Fruit fly (Drosophila melanogaster): ENCODE measurements around the gene Hsp60B.

Gene Hsp60B

dm6 chr2L:715489-715849 is 12.7 kb upstream of the Hsp60B start:
- TF ChIP-seq bab1 (GFP tag; optimal IDR thresholded peaks at IDR 0.05) (no peak), CG14711 (tag; optimal IDR thresholded peaks at IDR 0.05) (no peak), CG11617 (GFP tag; optimal IDR thresholded peaks at IDR 0.05) (no peak), tj (GFP tag; optimal IDR thresholded peaks at IDR 0.05) (no peak), cnc (optimal IDR thresholded peaks at IDR 0.05) (no peak), CG12768 (GFP tag; optimal IDR thresholded peaks at IDR 0.05) (no peak), Mnt (GFP tag; optimal IDR thresholded peaks at IDR 0.05) (no peak), pad (GFP tag; optimal IDR thresholded peaks at IDR 0.05) (no peak), CG7045 (GFP tag; optimal IDR thresholded peaks at IDR 0.05) (no peak)

DNA sequence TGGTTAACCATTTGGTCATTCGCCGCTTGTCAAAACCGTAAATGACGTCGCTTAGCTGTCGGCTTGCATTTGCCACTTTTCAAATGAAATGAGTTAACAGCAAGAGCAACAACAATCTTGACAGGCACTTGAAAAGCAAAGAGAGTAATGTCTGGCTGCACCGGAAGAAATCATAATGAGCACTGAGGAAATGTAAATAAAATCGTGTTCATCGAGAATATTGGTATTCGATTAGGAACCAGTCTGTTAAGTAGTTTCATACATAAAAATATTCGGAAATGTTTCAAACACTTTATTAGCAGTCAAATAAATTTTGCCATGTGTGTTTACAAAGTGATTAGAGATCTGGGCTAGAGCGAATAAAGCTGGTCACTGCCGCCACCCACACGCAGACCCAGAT is 11.6 kb upstream of the Hsp60B start:
- TF ChIP-seq Crg-1 (GFP tag; optimal IDR thresholded peaks at IDR 0.05): no peak
- TF ChIP-seq toe (GFP tag; optimal IDR thresholded peaks at IDR 0.05): no peak
- no peak for TF ChIP-seq Clk (GFP tag; optimal IDR thresholded peaks at IDR 0.05)
- no peak for TF ChIP-seq CG5204 (GFP tag; optimal IDR thresholded peaks at IDR 0.05)
- TF ChIP-seq CG7045 (GFP tag; optimal IDR thresholded peaks at IDR 0.05): no peak
- no peak for TF ChIP-seq CG1620 (GFP tag; optimal IDR thresholded peaks at IDR 0.05)
- no peak for TF ChIP-seq Mnt (GFP tag; optimal IDR thresholded peaks at IDR 0.05)
- TF ChIP-seq pad (GFP tag; optimal IDR thresholded peaks at IDR 0.05): no peak
- no peak for TF ChIP-seq cic (GFP tag; optimal IDR thresholded peaks at IDR 0.05)
- no peak for TF ChIP-seq CG11617 (GFP tag; optimal IDR thresholded peaks at IDR 0.05)
- TF ChIP-seq CG7101 (tag; optimal IDR thresholded peaks at IDR 0.05): no peak
- no peak for TF ChIP-seq CG12768 (GFP tag; optimal IDR thresholded peaks at IDR 0.05)
- TF ChIP-seq ovo (GFP tag; optimal IDR thresholded peaks at IDR 0.05): no peak
- TF ChIP-seq CG14711 (tag; optimal IDR thresholded peaks at IDR 0.05): no peak
- TF ChIP-seq cnc (optimal IDR thresholded peaks at IDR 0.05): no peak
- no peak for TF ChIP-seq CG33017 (tag; optimal IDR thresholded peaks at IDR 0.05)

dm6 chr2L:717783-718182 is 10.4 kb upstream of the Hsp60B start:
- TF ChIP-seq CG14711 (tag; optimal IDR thresholded peaks at IDR 0.05) (no peak), cnc (optimal IDR thresholded peaks at IDR 0.05) (no peak), Hr96 (GFP tag; optimal IDR thresholded peaks at IDR 0.05) (no peak), cic (GFP tag; optimal IDR thresholded peaks at IDR 0.05) (no peak), kay (GFP tag; ENCODE audit: borderline replicate concordance) (no peak), tj (GFP tag; optimal IDR thresholded peaks at IDR 0.05) (no peak), Mnt (GFP tag; optimal IDR thresholded peaks at IDR 0.05) (no peak), CG11617 (GFP tag; optimal IDR thresholded peaks at IDR 0.05) (no peak), toe (GFP tag; optimal IDR thresholded peaks at IDR 0.05) (no peak)

dm6 chr2L:718280-718871 is 9.8 kb upstream of the Hsp60B start:
- TF ChIP-seq cic (GFP tag; optimal IDR thresholded peaks at IDR 0.05) (no peak), Hr96 (GFP tag; optimal IDR thresholded peaks at IDR 0.05) (no peak), CG33017 (tag; optimal IDR thresholded peaks at IDR 0.05) (no peak), CG1620 (GFP tag; optimal IDR thresholded peaks at IDR 0.05) (no peak), tj (GFP tag; optimal IDR thresholded peaks at IDR 0.05) (no peak), Crg-1 (GFP tag; optimal IDR thresholded peaks at IDR 0.05) (no peak), CG5204 (GFP tag; optimal IDR thresholded peaks at IDR 0.05) (no peak), CG14711 (tag; optimal IDR thresholded peaks at IDR 0.05) (no peak), CG11617 (GFP tag; optimal IDR thresholded peaks at IDR 0.05) (no peak), kay (GFP tag; ENCODE audit: borderline replicate concordance) (no peak), cnc (optimal IDR thresholded peaks at IDR 0.05) (no peak), CG7101 (tag; optimal IDR thresholded peaks at IDR 0.05) (no peak), CG7045 (GFP tag; optimal IDR thresholded peaks at IDR 0.05) (no peak), CG12768 (GFP tag; optimal IDR thresholded peaks at IDR 0.05) (no peak), pad (GFP tag; optimal IDR thresholded peaks at IDR 0.05) (no peak), Clk (GFP tag; optimal IDR thresholded peaks at IDR 0.05) (no peak), bab1 (GFP tag; optimal IDR thresholded peaks at IDR 0.05) (no peak)

DNA sequence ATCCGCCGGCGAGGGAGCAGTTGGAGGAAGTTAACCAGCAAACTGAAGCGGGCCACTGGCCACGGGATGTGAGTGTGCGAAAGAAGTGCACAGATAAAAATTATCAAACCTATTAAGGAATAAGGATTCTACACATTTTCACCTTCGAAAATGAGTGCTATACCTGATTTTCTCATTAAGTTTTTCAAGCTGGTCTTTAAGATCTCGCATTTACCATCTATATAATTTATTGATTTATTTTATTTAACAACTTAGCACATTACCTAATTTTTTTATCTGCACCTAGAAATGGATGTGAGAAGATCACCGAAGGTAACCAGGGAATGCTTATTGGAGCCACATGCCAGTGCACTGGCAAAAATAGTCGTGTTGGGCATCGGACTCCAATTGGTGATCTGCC is 6.4 kb upstream of the Hsp60B start:
- TF ChIP-seq CG1620 (GFP tag; optimal IDR thresholded peaks at IDR 0.05) (no peak), CG11617 (GFP tag; optimal IDR thresholded peaks at IDR 0.05) (no peak), CG5204 (GFP tag; optimal IDR thresholded peaks at IDR 0.05) (no peak), cic (GFP tag; optimal IDR thresholded peaks at IDR 0.05) (no peak), CG12768 (GFP tag; optimal IDR thresholded peaks at IDR 0.05) (no peak), kay (GFP tag; ENCODE audit: borderline replicate concordance) (no peak), CG14711 (tag; optimal IDR thresholded peaks at IDR 0.05) (no peak), CG33017 (tag; optimal IDR thresholded peaks at IDR 0.05) (no peak), ovo (GFP tag; optimal IDR thresholded peaks at IDR 0.05) (no peak), Clk (GFP tag; optimal IDR thresholded peaks at IDR 0.05) (no peak), Crg-1 (GFP tag; optimal IDR thresholded peaks at IDR 0.05) (no peak), bab1 (GFP tag; optimal IDR thresholded peaks at IDR 0.05) (no peak), cnc (optimal IDR thresholded peaks at IDR 0.05) (no peak), tj (GFP tag; optimal IDR thresholded peaks at IDR 0.05) (no peak), Hr96 (GFP tag; optimal IDR thresholded peaks at IDR 0.05) (no peak), Mnt (GFP tag; optimal IDR thresholded peaks at IDR 0.05) (no peak), CG7045 (GFP tag; optimal IDR thresholded peaks at IDR 0.05) (no peak), pad (GFP tag; optimal IDR thresholded peaks at IDR 0.05) (no peak), toe (GFP tag; optimal IDR thresholded peaks at IDR 0.05) (no peak), CG7101 (tag; optimal IDR thresholded peaks at IDR 0.05) (no peak)

DNA sequence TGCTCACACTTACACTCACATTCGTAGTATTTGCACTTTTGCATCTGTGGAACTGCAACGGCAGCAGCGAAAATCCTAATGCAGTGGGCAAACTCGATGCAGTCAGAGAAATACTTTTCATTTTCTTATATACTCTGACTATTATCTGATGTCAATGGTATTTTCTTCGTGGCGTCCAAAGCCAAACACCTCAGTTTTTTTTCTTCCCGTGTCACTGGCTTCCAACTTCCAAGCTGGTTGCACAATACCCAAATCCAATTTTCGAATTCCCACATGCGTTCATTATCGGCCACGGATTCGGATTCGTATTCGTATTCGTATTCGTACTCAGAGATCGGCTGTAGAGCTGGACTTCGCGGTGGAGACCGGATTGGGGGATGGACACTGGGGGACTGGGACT is 5.2 kb upstream of the Hsp60B start:
- TF ChIP-seq Crg-1 (GFP tag; optimal IDR thresholded peaks at IDR 0.05) (no peak), CG1620 (GFP tag; optimal IDR thresholded peaks at IDR 0.05) (no peak), Mnt (GFP tag; optimal IDR thresholded peaks at IDR 0.05) (no peak), CG14711 (tag; optimal IDR thresholded peaks at IDR 0.05) (no peak), cnc (optimal IDR thresholded peaks at IDR 0.05) (no peak), pad (GFP tag; optimal IDR thresholded peaks at IDR 0.05) (no peak), CG12768 (GFP tag; optimal IDR thresholded peaks at IDR 0.05) (no peak), toe (GFP tag; optimal IDR thresholded peaks at IDR 0.05) (no peak), bab1 (GFP tag; optimal IDR thresholded peaks at IDR 0.05) (no peak)
